Worm (Caenorhabditis elegans) whole organism, young adult: ENCODE results near the gene Y110A2AL.5.
A peak's percentile ranks its signal among the peaks of the same experiment; 100 is the strongest.

ENCODE experiments used
- B0019.2 ChIP-seq: fragments of 200-800 bp; sonication (Bioruptor generic); conservative IDR thresholded peaks from 2 replicates; pipeline ENCODE4 v1.3.6; 2022; ENCODE audit warnings: missing genetic modification reagents, missing genetic modification characterization, missing compliant biosample characterization
- B0261.1 ChIP-seq: sonication (generic microtip); optimal IDR thresholded peaks from 2 replicates; lab custom pipeline; 2016; ENCODE audit warnings: mild to moderate bottlenecking, missing genetic modification characterization, moderate library complexity, missing compliant biosample characterization
- F23B12.7 ChIP-seq: sonication (generic microtip); optimal IDR thresholded peaks from 2 replicates; lab custom pipeline; 2017; ENCODE audit warnings: missing genetic modification characterization, mild to moderate bottlenecking, missing compliant biosample characterization, antibody characterized with exemption, moderate library complexity; ENCODE audit not compliant: insufficient read depth
- F57C9.4 ChIP-seq: sonication (generic microtip); optimal IDR thresholded peaks from 2 replicates; lab custom pipeline; 2017; ENCODE audit warnings: mild to moderate bottlenecking, missing genetic modification characterization, missing compliant biosample characterization
- K11D2.4 ChIP-seq: fragments of 200-800 bp; sonication (Bioruptor generic); IDR thresholded peaks from 2 replicates; pipeline ENCODE4 v1.3.6; 2022; ENCODE audit warnings: missing genetic modification reagents, missing genetic modification characterization, missing compliant biosample characterization
- Y53G8AR.9 ChIP-seq: fragments of 200-800 bp; sonication (Bioruptor generic); conservative IDR thresholded peaks from 2 replicates; pipeline ENCODE4 v1.3.6; 2022; ENCODE audit warnings: missing genetic modification reagents, missing genetic modification characterization, missing compliant biosample characterization
- atf-7 ChIP-seq: sonication (generic microtip); optimal IDR thresholded peaks from 2 replicates; lab custom pipeline; 2017; ENCODE audit warnings: mild to moderate bottlenecking, missing genetic modification characterization, missing compliant biosample characterization
- dpff-1 ChIP-seq: sonication (generic microtip); optimal IDR thresholded peaks from 2 replicates; lab custom pipeline; 2017; ENCODE audit warnings: mild to moderate bottlenecking, missing genetic modification characterization, missing compliant biosample characterization
- egrh-3 ChIP-seq: fragments of 200-800 bp; sonication (Bioruptor generic); IDR thresholded peaks from 2 replicates; pipeline ENCODE4 v1.3.6; 2022; ENCODE audit warnings: missing genetic modification reagents, missing genetic modification characterization, missing compliant biosample characterization
- ekl-4 ChIP-seq: fragments of 200-800 bp; sonication (Bioruptor generic); IDR thresholded peaks from 2 replicates; pipeline ENCODE4 v1.3.6; 2022; ENCODE audit warnings: missing genetic modification reagents, missing genetic modification characterization, missing compliant biosample characterization
- ets-4 ChIP-seq: fragments of 200-800 bp; sonication (Bioruptor generic); optimal IDR thresholded peaks from 2 replicates; lab custom pipeline; 2018; ENCODE audit warnings: mild to moderate bottlenecking, missing genetic modification characterization, missing compliant biosample characterization
- hmg-1.2 ChIP-seq: fragments of 200-800 bp; sonication (Bioruptor generic); IDR thresholded peaks from 2 replicates; pipeline ENCODE4 v1.3.6; 2022; ENCODE audit warnings: missing genetic modification reagents, missing genetic modification characterization, missing compliant biosample characterization
- let-526 ChIP-seq: fragments of 200-800 bp; sonication (Bioruptor generic); IDR thresholded peaks from 2 replicates; pipeline ENCODE4 v1.3.6; 2022; ENCODE audit warnings: missing genetic modification reagents, missing genetic modification characterization, missing compliant biosample characterization
- lin-26 ChIP-seq: fragments of 200-800 bp; sonication (Bioruptor generic); IDR thresholded peaks from 2 replicates; pipeline ENCODE4 v1.3.6; 2022; ENCODE audit warnings: missing genetic modification reagents, missing genetic modification characterization, missing compliant biosample characterization
- lsy-27 ChIP-seq: sonication (generic microtip); optimal IDR thresholded peaks from 2 replicates; lab custom pipeline; 2017; ENCODE audit warnings: missing genetic modification characterization, mild to moderate bottlenecking, missing compliant biosample characterization, antibody characterized with exemption, missing genotype, borderline replicate concordance; ENCODE audit not compliant: insufficient read depth
- madf-6 ChIP-seq: fragments of 200-800 bp; sonication (Bioruptor generic); IDR thresholded peaks from 2 replicates; pipeline ENCODE4 v1.3.6; 2022; ENCODE audit warnings: missing genetic modification reagents, missing genetic modification characterization, missing compliant biosample characterization
- mxl-1 ChIP-seq: sonication (generic microtip); optimal IDR thresholded peaks from 2 replicates; lab custom pipeline; 2016; ENCODE audit warnings: missing genetic modification characterization, missing compliant biosample characterization
- nfya-1 ChIP-seq: sonication (generic microtip); optimal IDR thresholded peaks from 2 replicates; lab custom pipeline; 2017; ENCODE audit warnings: antibody characterized with exemption, missing compliant biosample characterization, missing genetic modification characterization, borderline replicate concordance; ENCODE audit not compliant: insufficient read depth
- nfyb-1 ChIP-seq: fragments of 200-800 bp; sonication (Bioruptor generic); IDR thresholded peaks from 2 replicates; pipeline ENCODE4 v1.3.6; 2022; ENCODE audit warnings: missing genetic modification reagents, missing genetic modification characterization, missing compliant biosample characterization
- rec-8 ChIP-seq, 2 experiments: sonication (generic microtip); optimal IDR thresholded peaks; 2 replicates each; lab custom pipeline; 2016; ENCODE audit warnings: mild to moderate bottlenecking in 2 of 2, missing genetic modification characterization in 2 of 2, missing genetic modification reagents in 2 of 2, missing genotype in 2 of 2, missing biosample characterization in 1 of 2, missing compliant biosample characterization in 1 of 2, moderate library complexity in 1 of 2
- sptf-2 ChIP-seq: fragments of 200-800 bp; sonication (Bioruptor generic); optimal IDR thresholded peaks from 2 replicates; lab custom pipeline; 2018; ENCODE audit warnings: mild to moderate bottlenecking, missing genetic modification characterization, missing compliant biosample characterization
- tbp1 ChIP-seq: fragments of 200-800 bp; sonication (Bioruptor generic); optimal IDR thresholded peaks from 2 replicates; lab custom pipeline; 2018; ENCODE audit warnings: mild to moderate bottlenecking, missing genetic modification characterization, missing compliant biosample characterization
- zfh-2 ChIP-seq: fragments of 200-800 bp; sonication (Bioruptor generic); conservative IDR thresholded peaks from 2 replicates; pipeline ENCODE4 v1.3.6; 2022; ENCODE audit warnings: missing genetic modification reagents, missing genetic modification characterization, missing compliant biosample characterization
- ztf-3 ChIP-seq: fragments of 200-800 bp; sonication (Bioruptor generic); optimal IDR thresholded peaks from 2 replicates; lab custom pipeline; 2018; ENCODE audit warnings: mild to moderate bottlenecking, missing genetic modification characterization, missing compliant biosample characterization

Y110A2AL.5 gene

ce11 chrII:2900248-2900647 lies 35.9 kb downstream of the Y110A2AL.5 start, which contains the start of gene ubc-26:
TSS of gene ubc-26 (minus strand) at chrII:2900348.
- TF ChIP-seq dpff-1 (tag; lab: Kevin White, UChicago), result no peak
- no peak for TF ChIP-seq K11D2.4 (GFP tag; lab: Robert Waterston, UW)
- no peak for TF ChIP-seq F23B12.7 (tag; lab: Kevin White, UChicago)
- no peak for TF ChIP-seq lin-26
- no peak for TF ChIP-seq F57C9.4 (tag; lab: Kevin White, UChicago)
- TF ChIP-seq B0019.2 (GFP tag; lab: Robert Waterston, UW), result no peak
- no peak for TF ChIP-seq madf-6 (GFP tag; lab: Robert Waterston, UW)
- TF ChIP-seq ets-4 (GFP tag; lab: Kevin White, UChicago), result no peak
- TF ChIP-seq tbp1 (GFP tag; lab: Kevin White, UChicago), result no peak
- TF ChIP-seq lsy-27 (tag; lab: Kevin White, UChicago), result no peak
- no peak for TF ChIP-seq ekl-4 (GFP tag; lab: Robert Waterston, UW)
- no peak for TF ChIP-seq let-526 (GFP tag; lab: Robert Waterston, UW)
- no peak for TF ChIP-seq B0261.1 (tag; lab: Kevin White, UChicago)
- TF ChIP-seq rec-8 (tag; optimal IDR thresholded peaks at IDR 0.05; lab: Kevin White, UChicago), result no peak
- TF ChIP-seq mxl-1 (tag; lab: Kevin White, UChicago), result no peak

ce11 chrII:2901158-2901557 lies 36.8 kb downstream of the Y110A2AL.5 start:
- TF ChIP-seq ztf-3 (GFP tag; lab: Kevin White, UChicago) (no peak), nfya-1 (tag; lab: Kevin White, UChicago) (no peak)

ce11 chrII:2903748-2904147 lies 39.4 kb downstream of the Y110A2AL.5 start:
- TF ChIP-seq sptf-2, result no peak
- peak; percentile 78; the same call in 1 of the 2 replicates for TF ChIP-seq zfh-2
- no peak for TF ChIP-seq nfyb-1 (GFP tag; lab: Robert Waterston, UW)
- TF ChIP-seq egrh-3, result peak; percentile 97

- TF ChIP-seq hmg-1.2 (GFP tag; lab: Robert Waterston, UW), result peak; percentile 15; the same call in 1 of the 2 replicates
- TF ChIP-seq atf-7 (tag; lab: Kevin White, UChicago), result peak; percentile 37
- TF ChIP-seq Y53G8AR.9 (GFP tag; lab: Robert Waterston, UW), result no peak
Measured at ce11 chrII:2913505-2913904, 49.2 kb downstream of the Y110A2AL.5 start, which contains the start of gene ubc-15. TSS of gene ubc-15 (minus strand) at chrII:2913605.
